Worm (Caenorhabditis elegans) whole organism, mixed stage, embryonic: Measurements from ENCODE around the gene C29F9.9.

Experiments
- nhr-76 ChIP-seq: sonication (generic microtip); optimal IDR thresholded peaks from 2 replicates; lab custom pipeline; 2017; ENCODE audit warnings: missing biosample characterization, missing genetic modification characterization
- snpc-4 ChIP-seq: fragments of 150-350 bp; optimal IDR thresholded peaks from 2 replicates; lab custom pipeline; 2014; ENCODE audit warnings: missing biosample characterization, missing genetic modification characterization
- ztf-11 ChIP-seq: fragments of 150-350 bp; optimal IDR thresholded peaks from 2 replicates; lab custom pipeline; 2014; ENCODE audit warnings: missing biosample characterization, missing genetic modification characterization

DNA sequence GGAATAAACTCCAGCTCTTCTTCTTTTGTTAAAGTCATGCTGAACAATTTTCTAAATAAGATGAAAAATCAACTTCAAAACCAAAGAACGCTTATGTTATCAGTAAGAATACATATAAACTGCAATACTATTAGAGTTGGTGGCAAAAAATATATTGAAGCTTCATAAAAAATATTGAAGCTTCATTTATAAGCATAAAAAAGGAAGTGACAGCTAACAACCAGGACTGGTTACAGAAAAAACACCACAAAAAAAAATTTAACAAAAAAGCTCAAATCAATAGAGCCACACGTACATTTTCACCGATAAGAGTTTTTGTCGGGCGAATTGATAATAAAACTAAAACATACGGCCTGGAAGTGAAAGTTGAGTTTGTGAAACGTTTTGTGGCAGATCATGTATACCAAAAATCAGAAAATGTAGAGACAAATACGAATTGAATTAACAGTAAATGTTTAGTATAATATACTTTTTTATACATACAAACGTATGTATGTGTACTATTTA lies 48.9 kb upstream of the C29F9.9 start, which contains the start of gene sqst-5:
- TF ChIP-seq snpc-4 (tag; lab: Kevin White, UChicago) = no peak
- no peak for TF ChIP-seq nhr-76
- TF ChIP-seq ztf-11 (tag; lab: Kevin White, UChicago) = no peak
